Fruit fly (Drosophila melanogaster): ENCODE measurements around the gene Herp.

- TF ChIP-seq CG7357 (GFP tag; IDR thresholded peaks at IDR 0.05), result peak; percentile 49; the same call in 1 of the 3 replicates
- TF ChIP-seq CG10366 (GFP tag; IDR thresholded peaks at IDR 0.05), result peak; percentile 73
- no peak for TF ChIP-seq crc (GFP tag; optimal IDR thresholded peaks at IDR 0.05)
- TF ChIP-seq bab2 (GFP tag; optimal IDR thresholded peaks at IDR 0.05), result peak; percentile 70
- TF ChIP-seq zen2 (GFP tag; IDR thresholded peaks at IDR 0.05; ENCODE audit: partially characterized antibody), result no peak
- TF ChIP-seq CG8281 (tag; optimal IDR thresholded peaks at IDR 0.05), result no peak
- TF ChIP-seq PHDP (tag; optimal IDR thresholded peaks at IDR 0.05), result peak; percentile 79
Measured at dm6 chr2L:7782788-7783401, 17.0 kb downstream of the Herp start, which contains the start of gene Brd7-9.
